Fruit fly (Drosophila melanogaster): ENCODE measurements around the gene Tpi.

The Tpi gene

DNA sequence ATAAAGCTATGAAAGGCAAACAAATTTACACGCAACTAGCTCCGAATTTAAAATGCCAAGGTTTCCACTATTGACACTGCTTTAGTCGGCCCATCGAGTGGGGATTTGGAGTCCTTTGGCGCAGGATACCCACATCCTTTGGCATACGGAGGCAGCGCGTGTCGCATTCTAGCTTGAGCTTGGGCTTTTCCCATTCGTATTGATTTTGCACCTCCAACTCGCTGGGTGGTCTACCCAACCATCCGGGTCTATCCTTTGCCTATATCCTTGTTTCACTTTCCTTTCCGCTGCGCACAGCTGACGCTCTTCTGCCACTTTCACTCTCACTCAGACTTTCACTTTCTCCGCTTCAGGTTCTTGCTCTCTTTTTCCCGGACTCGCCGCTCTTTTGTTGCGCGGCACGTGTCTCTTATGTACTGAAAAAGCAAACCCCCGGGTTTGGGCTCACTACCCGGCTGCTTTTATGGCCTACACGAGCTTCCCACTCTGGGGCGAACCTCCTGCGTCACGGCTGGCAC, 20.1 kb downstream of the Tpi start (continued):
- TF ChIP-seq Med (GFP tag) (peak; percentile 38), CG6683 (GFP tag; optimal IDR thresholded peaks at IDR 0.05) (no peak), unc-4 (GFP tag; IDR thresholded peaks at IDR 0.05; ENCODE audit: partially characterized antibody) (0 out of 2 replicates have a peak, but pooled peaks have one; percentile 15), nerfin-1 (tag; optimal IDR thresholded peaks at IDR 0.05) (no peak), abd-A (tag; optimal IDR thresholded peaks at IDR 0.05) (peak; percentile 59), CG3838 (GFP tag; optimal IDR thresholded peaks at IDR 0.05) (no peak), CG13894 (tag; optimal IDR thresholded peaks at IDR 0.05) (peak; percentile 85), CG15479 (GFP tag; optimal IDR thresholded peaks at IDR 0.05) (no peak), B-H1 (GFP tag; IDR thresholded peaks at IDR 0.05) (no peak), salm (tag; optimal IDR thresholded peaks at IDR 0.05) (no peak), CG15601 (tag; optimal IDR thresholded peaks at IDR 0.05) (no peak), twi (tag; optimal IDR thresholded peaks at IDR 0.05) (no peak), peb (GFP tag; IDR thresholded peaks at IDR 0.05) (no peak), GATAe (GFP tag; conservative IDR thresholded peaks at IDR 0.05) (no peak), CG4424 (GFP tag; optimal IDR thresholded peaks at IDR 0.05) (no peak), en (GFP tag; optimal IDR thresholded peaks at IDR 0.05) (no peak), nerfin-2 (GFP tag; IDR thresholded peaks at IDR 0.05; ENCODE audit: partially characterized antibody) (no peak), z (GFP tag; IDR thresholded peaks at IDR 0.05) (0 out of 3 replicates have a peak, but pooled peaks have one; percentile 30), CG3163 (GFP tag; optimal IDR thresholded peaks at IDR 0.05) (peak; percentile 60), Trl (optimal IDR thresholded peaks at IDR 0.05) (peak; percentile 31 to 57), Trl (GFP tag; optimal IDR thresholded peaks at IDR 0.05) (no peak), bab2 (GFP tag; optimal IDR thresholded peaks at IDR 0.05) (no peak), sisA (GFP tag; IDR thresholded peaks at IDR 0.05) (no peak), CG10543 (GFP tag; optimal IDR thresholded peaks at IDR 0.05) (peak; percentile 21), zen2 (GFP tag; IDR thresholded peaks at IDR 0.05; ENCODE audit: partially characterized antibody) (peak; percentile 13; the same call in 1 of the 3 replicates), Meics (GFP tag; optimal IDR thresholded peaks at IDR 0.05) (no peak), Chrac-16 (GFP tag; optimal IDR thresholded peaks at IDR 0.05) (no peak), HLH54F (GFP tag; optimal IDR thresholded peaks at IDR 0.05) (no peak), CG8290 (GFP tag; optimal IDR thresholded peaks at IDR 0.05) (no peak), CG8290 (tag; optimal IDR thresholded peaks at IDR 0.05) (peak in 1 of 2 experiments; percentile 8), zen (tag; optimal IDR thresholded peaks at IDR 0.05) (no peak), Opbp (GFP tag; IDR thresholded peaks at IDR 0.05; ENCODE audit: partially characterized antibody) (no peak), Ets65A (GFP tag) (peak; percentile 81), CG8478 (optimal IDR thresholded peaks at IDR 0.05) (no peak), kay (GFP tag; optimal IDR thresholded peaks at IDR 0.05) (no peak), CG7357 (GFP tag; IDR thresholded peaks at IDR 0.05) (no peak)

DNA sequence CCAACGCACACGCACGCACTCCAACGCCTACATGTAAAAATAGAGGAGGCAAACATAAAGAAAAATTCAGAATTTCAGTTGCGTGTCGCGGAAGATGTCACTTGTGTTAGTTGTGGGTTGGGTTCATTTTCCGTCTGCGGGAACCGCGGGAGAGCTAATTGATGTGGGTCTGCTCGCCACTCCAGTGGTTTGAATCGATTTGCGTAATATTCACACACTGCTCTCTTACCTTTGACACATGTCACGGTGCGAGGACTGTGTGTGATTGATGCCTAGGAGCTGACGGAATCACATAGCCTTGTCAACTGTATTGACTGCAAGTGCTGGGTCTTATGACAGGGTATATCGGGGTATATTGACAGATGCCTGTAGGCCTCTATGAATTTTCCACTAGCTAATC, 23.4 kb downstream of the Tpi start:
- no peak for TF ChIP-seq CG2678 (tag; optimal IDR thresholded peaks at IDR 0.05)
- TF ChIP-seq CG4707 (GFP tag; optimal IDR thresholded peaks at IDR 0.05), result no peak
- TF ChIP-seq sr (GFP tag; IDR thresholded peaks at IDR 0.05), result peak; percentile 80
- TF ChIP-seq Dip2 (GFP tag; IDR thresholded peaks at IDR 0.05), result no peak
- TF ChIP-seq MESR4 (GFP tag; optimal IDR thresholded peaks at IDR 0.05), result no peak
- peak; percentile 49 for TF ChIP-seq nau (GFP tag; optimal IDR thresholded peaks at IDR 0.05)
- no peak for TF ChIP-seq CG5245 (GFP tag; optimal IDR thresholded peaks at IDR 0.05)
- peak in 1 of 2 experiments; percentile 77 for TF ChIP-seq Pdp1 (GFP tag; optimal IDR thresholded peaks at IDR 0.05)
- peak in 1 of 2 experiments; percentile 85 for TF ChIP-seq Hr78 (GFP tag; optimal IDR thresholded peaks at IDR 0.05)
- 0 out of 2 replicates have a peak, but pooled peaks have one; percentile 28 for TF ChIP-seq CG9932 (GFP tag; IDR thresholded peaks at IDR 0.05)
- no peak for TF ChIP-seq sd (tag; optimal IDR thresholded peaks at IDR 0.05)
- TF ChIP-seq CG11560 (tag; IDR thresholded peaks at IDR 0.05), result no peak
- TF ChIP-seq CG13775 (GFP tag; optimal IDR thresholded peaks at IDR 0.05), result no peak
- no peak for TF ChIP-seq CG9817 (tag; optimal IDR thresholded peaks at IDR 0.05)
- TF ChIP-seq CG10959 (GFP tag; IDR thresholded peaks at IDR 0.05), result no peak
- no peak for TF ChIP-seq luna (GFP tag; optimal IDR thresholded peaks at IDR 0.05)
- no peak for TF ChIP-seq exex (tag; optimal IDR thresholded peaks at IDR 0.05)
- no peak for TF ChIP-seq Dref (GFP tag; IDR thresholded peaks at IDR 0.05)
